Worm (Caenorhabditis elegans) whole organism, early embryonic: Measurements from ENCODE around the gene mtm-6.
A peak's percentile ranks its signal among the peaks of the same experiment; 100 is the strongest.

Experiments
- B0310.2 ChIP-seq: sonication (generic microtip); optimal IDR thresholded peaks from 2 replicates; lab custom pipeline; 2016; ENCODE audit warnings: mild to moderate bottlenecking, missing genetic modification characterization, missing compliant biosample characterization
- F13C5.2 ChIP-seq: sonication (generic microtip); optimal IDR thresholded peaks from 2 replicates; lab custom pipeline; 2017; ENCODE audit warnings: mild to moderate bottlenecking, missing genetic modification characterization, inconsistent platforms, missing compliant biosample characterization
- aly-1 ChIP-seq: sonication (generic microtip); optimal IDR thresholded peaks from 2 replicates; lab custom pipeline; 2016; ENCODE audit warnings: missing genetic modification characterization, missing compliant biosample characterization
- ama-1 ChIP-seq: fragments of 150-350 bp; optimal IDR thresholded peaks from 2 replicates; lab custom pipeline; 2014
- ceh-13 ChIP-seq: fragments of 200-800 bp; sonication (Bioruptor generic); optimal IDR thresholded peaks from 2 replicates; lab custom pipeline; 2018; ENCODE audit warnings: mild to moderate bottlenecking, missing genetic modification characterization, missing compliant biosample characterization
- ceh-36 ChIP-seq: sonication (generic microtip); optimal IDR thresholded peaks from 2 replicates; lab custom pipeline; 2016; ENCODE audit warnings: missing genetic modification characterization, inconsistent platforms, missing compliant biosample characterization
- ets-7 ChIP-seq: sonication (generic microtip); optimal IDR thresholded peaks from 2 replicates; lab custom pipeline; 2016; ENCODE audit warnings: missing genotype, missing genetic modification characterization, missing compliant biosample characterization
- flt-1 ChIP-seq: fragments of 200-800 bp; sonication (Bioruptor generic); IDR thresholded peaks from 2 replicates; pipeline ENCODE4 v1.3.6; 2022; ENCODE audit warnings: missing genetic modification characterization, missing compliant biosample characterization
- hmbx-1 ChIP-seq: sonication (generic microtip); optimal IDR thresholded peaks from 2 replicates; lab custom pipeline; 2016; ENCODE audit warnings: mild to moderate bottlenecking, missing genetic modification characterization, missing compliant biosample characterization
- hmg-4 ChIP-seq: fragments of 200-800 bp; sonication (Bioruptor generic); optimal IDR thresholded peaks from 2 replicates; lab custom pipeline; 2018; ENCODE audit warnings: mild to moderate bottlenecking, missing genetic modification characterization, missing compliant biosample characterization
- hnd-1 ChIP-seq: sonication (generic microtip); optimal IDR thresholded peaks from 2 replicates; lab custom pipeline; 2016; ENCODE audit warnings: missing genetic modification characterization, missing compliant biosample characterization
- pes-1 ChIP-seq: fragments of 200-800 bp; sonication (Bioruptor generic); IDR thresholded peaks from 2 replicates; pipeline ENCODE4 v1.3.6; 2022; ENCODE audit warnings: missing genetic modification reagents, missing genetic modification characterization, missing compliant biosample characterization
- scrt-1 ChIP-seq: fragments of 200-800 bp; sonication (Bioruptor generic); IDR thresholded peaks from 2 replicates; pipeline ENCODE4 v1.3.6; 2022; ENCODE audit warnings: missing genetic modification characterization, missing compliant biosample characterization
- sea-1 ChIP-seq: fragments of 200-800 bp; sonication (Bioruptor generic); conservative IDR thresholded peaks from 2 replicates; pipeline ENCODE4 v1.3.6; 2022; ENCODE audit warnings: missing genetic modification characterization, missing compliant biosample characterization
- tbx-11 ChIP-seq: fragments of 200-800 bp; sonication (Bioruptor generic); IDR thresholded peaks from 2 replicates; pipeline ENCODE4 v1.3.6; 2022; ENCODE audit warnings: missing genetic modification characterization, missing compliant biosample characterization
- tbx-37 ChIP-seq: fragments of 200-800 bp; sonication (Bioruptor generic); conservative IDR thresholded peaks from 2 replicates; pipeline ENCODE4 v1.3.6; 2022; ENCODE audit warnings: missing genetic modification reagents, missing genetic modification characterization, missing compliant biosample characterization
- tra-4 ChIP-seq: sonication (generic microtip); optimal IDR thresholded peaks from 2 replicates; lab custom pipeline; 2017; ENCODE audit warnings: missing genetic modification characterization, missing compliant biosample characterization

mtm-6 gene

ce11 chrIII:13348891-13349290 lies 2.0 kb downstream of the mtm-6 start:
- no peak for TF ChIP-seq aly-1 (tag; lab: Kevin White, UChicago)
- no peak for TF ChIP-seq hmbx-1 (tag; lab: Kevin White, UChicago)
- TF ChIP-seq sea-1 = no peak
- no peak for TF ChIP-seq flt-1 (GFP tag; lab: Robert Waterston, UW)
- TF ChIP-seq F13C5.2 (tag; lab: Kevin White, UChicago) = no peak

- TF ChIP-seq hmg-4 (GFP tag; lab: Kevin White, UChicago) = no peak
- no peak for TF ChIP-seq B0310.2 (tag; lab: Kevin White, UChicago)
- no peak for TF ChIP-seq ets-7 (tag; lab: Kevin White, UChicago)
- no peak for TF ChIP-seq scrt-1 (GFP tag; lab: Robert Waterston, UW)
- no peak for TF ChIP-seq hmbx-1 (tag; lab: Kevin White, UChicago)
- no peak for TF ChIP-seq ama-1 (lab: Kevin White, UChicago)
- TF ChIP-seq tbx-11 = no peak
- TF ChIP-seq F13C5.2 (tag; lab: Kevin White, UChicago) = no peak
- TF ChIP-seq tbx-37 (GFP tag; lab: Robert Waterston, UW) = no peak
- no peak for TF ChIP-seq flt-1 (GFP tag; lab: Robert Waterston, UW)
- no peak for TF ChIP-seq hnd-1 (tag; lab: Kevin White, UChicago)
- no peak for TF ChIP-seq ceh-13 (GFP tag; lab: Kevin White, UChicago)
- no peak for TF ChIP-seq sea-1
- no peak for TF ChIP-seq tra-4 (tag; lab: Kevin White, UChicago)
- TF ChIP-seq ceh-36 (tag; lab: Kevin White, UChicago) = no peak
- TF ChIP-seq aly-1 (tag; lab: Kevin White, UChicago) = no peak
Observed at ce11 chrIII:13350964-13351363, 4.1 kb downstream of the mtm-6 start.

- TF ChIP-seq hmg-4 (GFP tag; lab: Kevin White, UChicago) = no peak
- no peak for TF ChIP-seq ceh-13 (GFP tag; lab: Kevin White, UChicago)
- TF ChIP-seq F13C5.2 (tag; lab: Kevin White, UChicago) = no peak
- no peak for TF ChIP-seq hmbx-1 (tag; lab: Kevin White, UChicago)
- TF ChIP-seq flt-1 (GFP tag; lab: Robert Waterston, UW) = no peak
- no peak for TF ChIP-seq tbx-11
- no peak for TF ChIP-seq pes-1 (GFP tag; lab: Robert Waterston, UW)
- no peak for TF ChIP-seq tra-4 (tag; lab: Kevin White, UChicago)
- TF ChIP-seq B0310.2 (tag; lab: Kevin White, UChicago) = no peak
- TF ChIP-seq hnd-1 (tag; lab: Kevin White, UChicago) = no peak
- no peak for TF ChIP-seq ama-1 (lab: Kevin White, UChicago)
- no peak for TF ChIP-seq ets-7 (tag; lab: Kevin White, UChicago)
Observed at ce11 chrIII:13359256-13359655, 12.4 kb downstream of the mtm-6 start, which contains the start of gene F53A2.9. Gene F53A2.9, minus strand, starts transcription at chrIII:13359356.

ce11 chrIII:13359847-13360246 lies 13.0 kb downstream of the mtm-6 start:
- TF ChIP-seq hmbx-1 (tag; lab: Kevin White, UChicago) (no peak), tra-4 (tag; lab: Kevin White, UChicago) (no peak), pes-1 (GFP tag; lab: Robert Waterston, UW) (no peak), flt-1 (GFP tag; lab: Robert Waterston, UW) (no peak), ama-1 (lab: Kevin White, UChicago) (no peak), tbx-11 (no peak), ets-7 (tag; lab: Kevin White, UChicago) (no peak), tbx-37 (GFP tag; lab: Robert Waterston, UW) (peak; percentile 19; the same call in 1 of the 2 replicates), aly-1 (tag; lab: Kevin White, UChicago) (no peak), scrt-1 (GFP tag; lab: Robert Waterston, UW) (no peak), F13C5.2 (tag; lab: Kevin White, UChicago) (peak; percentile 25), sea-1 (no peak), ceh-13 (GFP tag; lab: Kevin White, UChicago) (no peak), ceh-36 (tag; lab: Kevin White, UChicago) (no peak), B0310.2 (tag; lab: Kevin White, UChicago) (no peak), hmg-4 (GFP tag; lab: Kevin White, UChicago) (peak; percentile 50), hnd-1 (tag; lab: Kevin White, UChicago) (no peak)

ce11 chrIII:13370980-13371379 lies 24.1 kb downstream of the mtm-6 start, which contains the start of gene T03F6.9:
Gene T03F6.9, minus strand, starts transcription at chrIII:13371080.
- TF ChIP-seq hmbx-1 (tag; lab: Kevin White, UChicago) = no peak
- no peak for TF ChIP-seq flt-1 (GFP tag; lab: Robert Waterston, UW)
- TF ChIP-seq ceh-13 (GFP tag; lab: Kevin White, UChicago) = no peak
- TF ChIP-seq ets-7 (tag; lab: Kevin White, UChicago) = no peak
- no peak for TF ChIP-seq ama-1 (lab: Kevin White, UChicago)
- TF ChIP-seq hnd-1 (tag; lab: Kevin White, UChicago) = no peak
- no peak for TF ChIP-seq F13C5.2 (tag; lab: Kevin White, UChicago)
- no peak for TF ChIP-seq sea-1

- TF ChIP-seq hnd-1 (tag; lab: Kevin White, UChicago) (no peak), scrt-1 (GFP tag; lab: Robert Waterston, UW) (no peak), aly-1 (tag; lab: Kevin White, UChicago) (no peak), ets-7 (tag; lab: Kevin White, UChicago) (no peak), hmg-4 (GFP tag; lab: Kevin White, UChicago) (no peak), hmbx-1 (tag; lab: Kevin White, UChicago) (no peak), sea-1 (no peak), tbx-11 (no peak), ceh-36 (tag; lab: Kevin White, UChicago) (no peak), flt-1 (GFP tag; lab: Robert Waterston, UW) (no peak), tra-4 (tag; lab: Kevin White, UChicago) (no peak), pes-1 (GFP tag; lab: Robert Waterston, UW) (no peak), tbx-37 (GFP tag; lab: Robert Waterston, UW) (no peak), B0310.2 (tag; lab: Kevin White, UChicago) (no peak), ceh-13 (GFP tag; lab: Kevin White, UChicago) (no peak)
Observed at ce11 chrIII:13376304-13376760, 29.4 kb downstream of the mtm-6 start, which contains the start of gene lis-1. Gene lis-1, minus strand, starts transcription at chrIII:13376710.
